Fruit fly (Drosophila melanogaster) whole organism: ENCODE data around the gene mus101.

ENCODE experiments used
- CG8478 ChIP-seq: fragments of >200 bp; optimal IDR thresholded peaks from 2 replicates; lab custom pipeline; 2018; ENCODE audit warnings: inconsistent platforms
- Dll ChIP-seq: fragments of >200 bp; optimal IDR thresholded peaks from 2 replicates; lab custom pipeline; 2017
- EcR ChIP-seq, 2 experiments: fragments of >200 bp; optimal IDR thresholded peaks; 2 replicates each; lab custom pipeline; 2017; ENCODE audit warnings: missing biosample characterization in 2 of 2, missing genetic modification characterization in 2 of 2, missing genetic modification reagents in 2 of 2
- pan ChIP-seq: fragments of >200 bp; optimal IDR thresholded peaks from 2 replicates; lab custom pipeline; 2017
- psq ChIP-seq: fragments of >200 bp; optimal IDR thresholded peaks from 2 replicates; lab custom pipeline; 2017
- usp ChIP-seq: fragments of >200 bp; optimal IDR thresholded peaks from 2 replicates; lab custom pipeline; 2017; ENCODE audit warnings: missing biosample characterization, missing genetic modification characterization, mixed read lengths

mus101 gene

DNA sequence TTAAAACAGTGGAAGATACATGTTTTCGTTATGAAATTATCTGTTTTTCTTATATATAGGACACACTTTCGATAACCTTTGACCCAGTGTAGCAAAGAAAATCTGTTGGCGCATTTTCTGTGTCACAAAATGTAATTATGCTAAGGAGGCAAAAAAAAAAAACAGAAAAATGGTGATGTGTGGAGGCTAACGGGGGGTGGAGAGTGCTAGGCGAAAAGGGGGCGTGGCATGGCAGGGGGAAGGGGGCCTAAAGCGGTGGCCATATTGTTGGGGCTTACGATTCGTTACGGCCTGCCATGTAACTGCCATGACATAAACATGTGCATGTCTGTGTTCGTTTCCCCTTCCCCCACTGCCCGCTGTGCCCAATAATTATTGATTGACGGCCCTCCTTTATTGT lies 43.2 kb downstream of the mus101 start:
- TF ChIP-seq Dll (no peak), pan (lab: Kevin White, UChicago) (no peak), psq (lab: Kevin White, UChicago) (no peak), EcR (GFP tag; optimal IDR thresholded peaks at IDR 0.05; lab: Kevin White, UChicago) (no peak), usp (no peak), CG8478 (lab: Kevin White, UChicago) (no peak)

DNA sequence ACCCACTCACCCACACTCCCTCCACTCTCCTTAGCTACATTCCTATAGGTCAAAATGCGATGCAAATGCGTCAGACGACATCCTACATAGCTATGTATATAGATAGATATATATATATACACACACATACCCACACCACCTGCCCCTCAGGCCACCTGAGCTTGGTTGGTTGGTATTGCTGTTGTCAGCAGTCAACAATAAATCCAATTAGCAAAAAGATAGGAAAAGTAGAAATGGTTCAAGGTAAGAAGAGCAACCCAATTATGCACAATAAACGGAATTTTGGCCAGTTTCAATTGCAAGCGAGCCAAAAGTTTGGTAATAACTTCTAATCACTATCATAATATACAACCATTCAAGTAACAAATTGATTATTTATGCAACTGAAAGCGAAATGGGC lies 44.4 kb downstream of the mus101 start:
- TF ChIP-seq Dll (no peak), EcR (GFP tag; optimal IDR thresholded peaks at IDR 0.05; lab: Kevin White, UChicago) (no peak)

DNA sequence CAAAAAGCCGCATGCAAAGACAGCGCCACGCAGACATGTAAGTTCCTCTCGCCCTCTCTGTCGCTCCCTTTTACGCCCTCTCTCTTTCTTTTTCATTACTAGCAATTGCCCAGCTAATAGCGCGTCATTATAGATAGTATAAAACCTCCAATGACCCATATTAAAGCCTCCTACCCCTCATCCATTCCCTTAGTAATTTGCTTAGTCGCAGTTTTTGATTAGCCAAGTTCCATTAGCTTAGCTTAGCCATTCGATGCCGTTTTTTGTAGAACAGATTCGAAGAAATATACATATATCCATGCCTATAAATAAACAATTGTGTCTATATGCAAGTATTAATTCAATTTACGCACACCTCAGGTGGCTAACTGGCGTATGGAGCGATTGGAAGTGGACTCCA lies 48.7 kb downstream of the mus101 start:
- no peak for TF ChIP-seq CG8478 (lab: Kevin White, UChicago)
- no peak for TF ChIP-seq usp
- TF ChIP-seq EcR (GFP tag; optimal IDR thresholded peaks at IDR 0.05; lab: Kevin White, UChicago) = no peak
- no peak for TF ChIP-seq pan (lab: Kevin White, UChicago)
- no peak for TF ChIP-seq Dll
- TF ChIP-seq psq (lab: Kevin White, UChicago) = no peak
